Worm (Caenorhabditis elegans): Measurements from ENCODE around the gene K12H6.8.

Gene K12H6.8

ce11 chrII:2831173-2831572, 3.5 kb downstream of the K12H6.8 start, which contains the start of gene K12H6.6:
Gene K12H6.6 (minus strand): TSS chrII:2831233.
- TF ChIP-seq aha-1 (tag): peak; percentile 65
- TF ChIP-seq daf-16 (GFP tag; optimal IDR thresholded peaks at IDR 0.05): no peak
- peak; percentile 2 for TF ChIP-seq daf-16 (tag; optimal IDR thresholded peaks at IDR 0.05)
- no peak for TF ChIP-seq zip-11 (GFP tag; IDR thresholded peaks at IDR 0.05)
- TF ChIP-seq dmd-9 (GFP tag; IDR thresholded peaks at IDR 0.05): no peak
- no peak for TF ChIP-seq lin-29 (GFP tag; IDR thresholded peaks at IDR 0.05)
- no peak for TF ChIP-seq nhr-111 (GFP tag; optimal IDR thresholded peaks at IDR 0.05)
- no peak for TF ChIP-seq madf-9 (GFP tag; conservative IDR thresholded peaks at IDR 0.05)
- no peak for TF ChIP-seq duxl-1 (tag; optimal IDR thresholded peaks at IDR 0.05; ENCODE audit: poor library complexity)
- TF ChIP-seq F49E8.2 (tag; optimal IDR thresholded peaks at IDR 0.05; ENCODE audit: borderline replicate concordance): no peak
- TF ChIP-seq lsy-2 (tag; optimal IDR thresholded peaks at IDR 0.05): peak in 1 of 2 experiments; percentile 24
- TF ChIP-seq mdl-1 (tag; optimal IDR thresholded peaks at IDR 0.05): no peak
- no peak for TF ChIP-seq mxl-3 (GFP tag; optimal IDR thresholded peaks at IDR 0.05)
- TF ChIP-seq set-16 (GFP tag; IDR thresholded peaks at IDR 0.05): no peak
- TF ChIP-seq ZK546.5 (tag; optimal IDR thresholded peaks at IDR 0.05): no peak
- TF ChIP-seq egl-27 (tag; optimal IDR thresholded peaks at IDR 0.05): no peak
- TF ChIP-seq fkh-10 (GFP tag; optimal IDR thresholded peaks at IDR 0.05): no peak
- TF ChIP-seq dve-1 (tag; optimal IDR thresholded peaks at IDR 0.05; ENCODE audit: insufficient read depth): peak; percentile 11
- no peak for TF ChIP-seq snpc-1.2 (GFP tag; IDR thresholded peaks at IDR 0.05)
- no peak for TF ChIP-seq tag-97 (GFP tag; IDR thresholded peaks at IDR 0.05)
- no peak for TF ChIP-seq lin-13 (GFP tag; optimal IDR thresholded peaks at IDR 0.05)
- TF ChIP-seq nhr-76 (tag; optimal IDR thresholded peaks at IDR 0.05): no peak
- no peak for TF ChIP-seq tra-1 (GFP tag; IDR thresholded peaks at IDR 0.05)
- no peak for TF ChIP-seq ceh-28 (tag; optimal IDR thresholded peaks at IDR 0.05)
- TF ChIP-seq Y48G9A.11 (GFP tag; IDR thresholded peaks at IDR 0.05): no peak
- no peak for TF ChIP-seq pqm-1 (tag; optimal IDR thresholded peaks at IDR 0.05)
- TF ChIP-seq ceh-62 (tag; optimal IDR thresholded peaks at IDR 0.05): no peak
- no peak for TF ChIP-seq spr-1 (tag; optimal IDR thresholded peaks at IDR 0.05)
- TF ChIP-seq ceh-44 (GFP tag; IDR thresholded peaks at IDR 0.05): no peak
- TF ChIP-seq nhr-48 (tag; optimal IDR thresholded peaks at IDR 0.05): no peak
- no peak for TF ChIP-seq D1046.2 (GFP tag; IDR thresholded peaks at IDR 0.05)
- no peak for TF ChIP-seq hif-1 (tag; optimal IDR thresholded peaks at IDR 0.05)
- no peak for TF ChIP-seq Y5F2A.4 (GFP tag; optimal IDR thresholded peaks at IDR 0.05)
- TF ChIP-seq dmd-6 (GFP tag; IDR thresholded peaks at IDR 0.05): 0 out of 2 replicates have a peak, but pooled peaks have one; percentile 19
- TF ChIP-seq Y105C5A.15 (GFP tag; IDR thresholded peaks at IDR 0.05): no peak
- no peak for TF ChIP-seq nhr-11 (tag; optimal IDR thresholded peaks at IDR 0.05)
- no peak for TF ChIP-seq daf-8 (GFP tag; IDR thresholded peaks at IDR 0.05)
- TF ChIP-seq ama-1 (optimal IDR thresholded peaks at IDR 0.05): no peak
- no peak for TF ChIP-seq lin-1 (GFP tag; IDR thresholded peaks at IDR 0.05)
- TF ChIP-seq nhr-28 (tag; optimal IDR thresholded peaks at IDR 0.05): peak; percentile 17
- TF ChIP-seq hlh-30 (tag; optimal IDR thresholded peaks at IDR 0.05; ENCODE audit: insufficient read depth): peak; percentile 81
- TF ChIP-seq ces-1 (GFP tag; optimal IDR thresholded peaks at IDR 0.05): no peak
- TF ChIP-seq unc-39 (tag; optimal IDR thresholded peaks at IDR 0.05): no peak
- TF ChIP-seq F44E2.7 (GFP tag; IDR thresholded peaks at IDR 0.05): no peak
- TF ChIP-seq hlh-11 (tag; optimal IDR thresholded peaks at IDR 0.05): peak; percentile 29
- no peak for TF ChIP-seq nhr-42 (GFP tag; IDR thresholded peaks at IDR 0.05)

Measured in whole organism, L4 larva.